Fruit fly (Drosophila melanogaster) Kc167 (cell line): ENCODE results near the gene CG8086.

Experiments used
- Myc ChIP-seq: fragments of >200 bp; optimal IDR thresholded peaks from 2 replicates; lab custom pipeline; 2017; ENCODE audit warnings: missing external identifiers
- h ChIP-seq: fragments of >200 bp; optimal IDR thresholded peaks from 3 replicates; lab custom pipeline; 2018; ENCODE audit warnings: missing external identifiers
- psq ChIP-seq: fragments of >200 bp; optimal IDR thresholded peaks from 2 replicates; lab custom pipeline; 2017; ENCODE audit warnings: missing external identifiers
- ttk ChIP-seq: sonication (Bioruptor generic); optimal IDR thresholded peaks from 2 replicates; lab custom pipeline; 2017; ENCODE audit warnings: missing external identifiers

DNA sequence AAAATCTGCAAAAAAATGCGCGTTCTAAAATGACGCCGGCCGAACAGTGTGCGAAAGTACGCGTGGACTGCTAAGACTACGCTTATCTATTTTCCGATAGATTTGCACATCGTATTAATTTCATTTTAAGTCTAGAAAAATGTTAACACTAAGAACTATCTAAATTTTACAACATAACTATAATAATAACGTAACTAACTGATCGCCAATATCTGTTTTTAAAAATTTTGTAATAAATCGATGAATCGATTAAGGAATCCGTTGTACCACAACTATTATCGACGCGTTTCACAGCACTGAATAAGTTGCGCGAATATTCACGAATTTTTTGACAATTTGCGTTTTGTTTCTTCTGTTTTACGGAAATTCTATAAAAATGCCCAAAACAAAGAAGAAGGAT, 46.2 kb downstream of the CG8086 start, which contains the start of gene Ssb-c31a:
- no peak for TF ChIP-seq psq (lab: Kevin White, UChicago)
- no peak for TF ChIP-seq h (lab: Kevin White, UChicago)
- no peak for TF ChIP-seq ttk (lab: Kevin White, UChicago)
- TF ChIP-seq Myc (lab: Kevin White, UChicago): no peak
